Worm (Caenorhabditis elegans) whole organism, late embryonic: ENCODE data around the gene fbxc-29.

ENCODE experiments used
- Y22D7AL.16 ChIP-seq: sonication (generic microtip); optimal IDR thresholded peaks from 2 replicates; lab custom pipeline; 2016; ENCODE audit warnings: missing genetic modification characterization, missing compliant biosample characterization
- ama-1 ChIP-seq: fragments of 150-350 bp; optimal IDR thresholded peaks from 2 replicates; lab custom pipeline; 2014
- ceh-34 ChIP-seq: sonication (generic microtip); optimal IDR thresholded peaks from 2 replicates; lab custom pipeline; 2016; ENCODE audit warnings: mild to moderate bottlenecking, missing genetic modification characterization, missing compliant biosample characterization
- ceh-9 ChIP-seq: sonication (generic microtip); optimal IDR thresholded peaks from 2 replicates; lab custom pipeline; 2016; ENCODE audit warnings: mild to moderate bottlenecking, missing genetic modification characterization, inconsistent platforms, missing compliant biosample characterization
- eyg-1 ChIP-seq: sonication (generic microtip); optimal IDR thresholded peaks from 2 replicates; lab custom pipeline; 2016; ENCODE audit warnings: missing genotype, missing genetic modification characterization, missing compliant biosample characterization
- fkh-10 ChIP-seq: fragments of 150-350 bp; optimal IDR thresholded peaks from 2 replicates; lab custom pipeline; 2014; ENCODE audit warnings: missing biosample characterization, missing genetic modification reagents, missing genetic modification characterization
- hlh-6 ChIP-seq: sonication (generic microtip); optimal IDR thresholded peaks from 2 replicates; lab custom pipeline; 2016; ENCODE audit warnings: missing genotype, missing genetic modification characterization, missing compliant biosample characterization
- nfya-1 ChIP-seq: sonication (generic microtip); optimal IDR thresholded peaks from 2 replicates; lab custom pipeline; 2017; ENCODE audit warnings: missing genetic modification characterization, mild to moderate bottlenecking, missing compliant biosample characterization, antibody characterized with exemption, moderate library complexity
- pqm-1 ChIP-seq: sonication (generic microtip); optimal IDR thresholded peaks from 2 replicates; lab custom pipeline; 2016; ENCODE audit warnings: missing genetic modification characterization, missing compliant biosample characterization
- ref-2 ChIP-seq: sonication (generic microtip); optimal IDR thresholded peaks from 2 replicates; lab custom pipeline; 2016; ENCODE audit warnings: missing genetic modification characterization, missing compliant biosample characterization
- rnt-1 ChIP-seq: sonication (generic microtip); optimal IDR thresholded peaks from 2 replicates; lab custom pipeline; 2016; ENCODE audit warnings: missing genetic modification characterization, missing compliant biosample characterization
- sox-4 ChIP-seq: sonication (generic microtip); optimal IDR thresholded peaks from 2 replicates; lab custom pipeline; 2017; ENCODE audit warnings: mild to moderate bottlenecking, missing genetic modification characterization, inconsistent platforms, missing compliant biosample characterization

DNA sequence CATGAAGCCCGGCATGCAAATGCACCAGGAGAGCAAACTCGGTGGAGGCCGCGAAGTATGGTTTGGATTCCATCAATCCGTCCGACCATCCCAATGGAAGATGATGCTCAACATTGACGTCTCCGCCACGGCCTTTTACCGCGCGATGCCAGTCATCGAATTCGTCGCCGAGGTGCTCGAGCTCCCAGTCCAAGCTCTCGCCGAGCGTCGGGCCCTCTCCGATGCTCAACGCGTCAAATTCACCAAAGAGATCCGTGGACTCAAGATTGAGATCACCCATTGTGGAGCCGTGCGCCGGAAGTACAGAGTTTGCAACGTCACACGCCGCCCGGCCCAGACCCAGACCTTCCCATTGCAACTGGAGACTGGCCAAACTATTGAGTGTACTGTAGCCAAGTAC, 40.1 kb upstream of the fbxc-29 start:
- TF ChIP-seq sox-4 = no peak
- no peak for TF ChIP-seq eyg-1
- TF ChIP-seq fkh-10 (GFP tag; lab: Kevin White, UChicago) = no peak
- TF ChIP-seq ref-2 = no peak
- TF ChIP-seq ceh-9 = no peak
- TF ChIP-seq nfya-1 = no peak
- no peak for TF ChIP-seq ceh-34 (tag; lab: Kevin White, UChicago)
- TF ChIP-seq ama-1 (lab: Kevin White, UChicago) = no peak
- no peak for TF ChIP-seq Y22D7AL.16 (tag; lab: Kevin White, UChicago)
- no peak for TF ChIP-seq pqm-1 (tag; lab: Kevin White, UChicago)
- no peak for TF ChIP-seq hlh-6 (tag; lab: Kevin White, UChicago)
- no peak for TF ChIP-seq rnt-1 (tag; lab: Kevin White, UChicago)
